Fruit fly (Drosophila melanogaster): ENCODE results near the gene hh.

The hh gene

DNA sequence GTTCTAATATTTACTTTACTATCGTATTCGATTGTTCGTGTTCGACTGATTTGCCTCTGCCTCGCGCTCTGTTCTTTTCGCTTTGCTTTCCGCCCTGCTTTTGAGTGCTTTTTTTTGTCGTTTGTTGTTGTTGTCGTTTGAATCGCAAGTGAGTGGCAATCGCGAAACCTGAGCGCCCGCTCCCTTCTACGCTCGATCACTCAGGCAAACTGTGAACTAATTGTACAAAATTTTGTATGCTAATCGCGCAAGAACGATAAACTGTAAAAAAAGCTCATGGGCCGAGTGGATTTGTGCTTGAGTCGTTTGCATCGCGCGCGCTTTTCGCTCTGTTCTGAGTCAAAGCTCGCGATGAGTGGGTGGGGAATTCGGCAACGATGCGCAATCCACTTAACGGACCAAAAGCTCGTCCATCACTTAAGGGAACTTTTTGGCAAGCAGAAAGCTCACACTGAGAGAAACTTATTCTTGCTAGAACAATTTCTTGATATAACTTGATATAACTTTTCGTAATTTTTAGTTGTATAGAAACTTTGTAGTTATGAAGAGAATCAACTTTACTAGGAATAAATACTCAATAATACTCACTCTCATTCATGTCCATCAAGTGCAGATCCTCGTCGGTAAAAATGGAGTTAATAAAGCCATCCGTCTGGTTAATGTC lies 49.5 kb upstream of the hh start (continued):
- TF ChIP-seq CG2129 (GFP tag; IDR thresholded peaks at IDR 0.05; ENCODE audit: partially characterized antibody) (no peak), CG10462 (GFP tag; optimal IDR thresholded peaks at IDR 0.05) (no peak), sug (tag; optimal IDR thresholded peaks at IDR 0.05) (no peak), exex (tag; optimal IDR thresholded peaks at IDR 0.05) (peak; percentile 71), crc (GFP tag; optimal IDR thresholded peaks at IDR 0.05) (no peak), mld (GFP tag; IDR thresholded peaks at IDR 0.05; ENCODE audit: partially characterized antibody) (0 out of 3 replicates have a peak, but pooled peaks have one; percentile 40), Atf-2 (GFP tag; optimal IDR thresholded peaks at IDR 0.05) (no peak), HHEX (GFP tag; optimal IDR thresholded peaks at IDR 0.05) (peak; percentile 2), unc-4 (GFP tag; IDR thresholded peaks at IDR 0.05; ENCODE audit: partially characterized antibody) (peak; percentile 40; the same call in 1 of the 2 replicates), CG7839 (tag; optimal IDR thresholded peaks at IDR 0.05) (peak; percentile 46), CG6654 (GFP tag; optimal IDR thresholded peaks at IDR 0.05) (no peak), sens-2 (GFP tag; IDR thresholded peaks at IDR 0.05) (no peak), CG1647 (GFP tag; optimal IDR thresholded peaks at IDR 0.05) (no peak), CG8765 (GFP tag; IDR thresholded peaks at IDR 0.05) (no peak), CG18599 (GFP tag; optimal IDR thresholded peaks at IDR 0.05) (peak; percentile 57), CG3281 (GFP tag; optimal IDR thresholded peaks at IDR 0.05) (peak; percentile 56), BEAF-32 (GFP tag; optimal IDR thresholded peaks at IDR 0.05) (no peak), kah (GFP tag; optimal IDR thresholded peaks at IDR 0.05) (no peak), CG17385 (GFP tag; optimal IDR thresholded peaks at IDR 0.05) (no peak), Camta (GFP tag; optimal IDR thresholded peaks at IDR 0.05) (no peak), tll (GFP tag; optimal IDR thresholded peaks at IDR 0.05) (no peak), CG16863 (GFP tag; optimal IDR thresholded peaks at IDR 0.05) (no peak), CG17802 (tag; optimal IDR thresholded peaks at IDR 0.05) (no peak), CG34376 (GFP tag; optimal IDR thresholded peaks at IDR 0.05) (peak; percentile 86), pita (GFP tag; optimal IDR thresholded peaks at IDR 0.05) (no peak), chn (GFP tag; optimal IDR thresholded peaks at IDR 0.05) (no peak), CG18764 (GFP tag; optimal IDR thresholded peaks at IDR 0.05) (no peak), CG17612 (GFP tag; IDR thresholded peaks at IDR 0.05) (no peak), inv (GFP tag; IDR thresholded peaks at IDR 0.05; ENCODE audit: partially characterized antibody) (0 out of 2 replicates have a peak, but pooled peaks have one; percentile 30), Opbp (GFP tag; IDR thresholded peaks at IDR 0.05; ENCODE audit: partially characterized antibody) (no peak), CG10431 (GFP tag; optimal IDR thresholded peaks at IDR 0.05) (no peak), sqz (GFP tag; optimal IDR thresholded peaks at IDR 0.05) (no peak), scrt (GFP tag; optimal IDR thresholded peaks at IDR 0.05) (no peak), cas (GFP tag; IDR thresholded peaks at IDR 0.05) (no peak), CG9215 (GFP tag; IDR thresholded peaks at IDR 0.05) (no peak), HLH3B (GFP tag; IDR thresholded peaks at IDR 0.05) (peak; percentile 8; the same call in 1 of the 2 replicates), insv (GFP tag; optimal IDR thresholded peaks at IDR 0.05) (no peak), ci (GFP tag; IDR thresholded peaks at IDR 0.05) (0 out of 3 replicates have a peak, but pooled peaks have one; percentile 46), CG4282 (GFP tag; optimal IDR thresholded peaks at IDR 0.05) (no peak), CG11560 (tag; IDR thresholded peaks at IDR 0.05) (no peak), CG9437 (GFP tag; optimal IDR thresholded peaks at IDR 0.05) (no peak), Mes4 (GFP tag; optimal IDR thresholded peaks at IDR 0.05) (no peak), CG10267 (tag; optimal IDR thresholded peaks at IDR 0.05) (no peak), CG14050 (GFP tag; IDR thresholded peaks at IDR 0.05) (peak; percentile 34; the same call in 1 of the 3 replicates), Sin3A (optimal IDR thresholded peaks at IDR 0.05) (no peak), CG2712 (tag; optimal IDR thresholded peaks at IDR 0.05) (peak; percentile 13), pnt (GFP tag; optimal IDR thresholded peaks at IDR 0.05) (no peak), Vsx1 (GFP tag; optimal IDR thresholded peaks at IDR 0.05) (no peak), CG17568 (GFP tag; optimal IDR thresholded peaks at IDR 0.05) (no peak)

All from whole organism, embryonic.